Fruit fly (Drosophila melanogaster) whole organism, wandering third instar larva: ENCODE measurements around the gene CG11837.

Experiments used
- Hr78 ChIP-seq: fragments of >200 bp; optimal IDR thresholded peaks from 2 replicates; lab custom pipeline; 2017; ENCODE audit warnings: missing biosample characterization, missing genetic modification characterization
- Sp1 ChIP-seq: fragments of 200-800 bp; sonication (Bioruptor generic); optimal IDR thresholded peaks from 3 replicates; lab custom pipeline; 2019; ENCODE audit warnings: missing biosample characterization, mild to moderate bottlenecking, missing genetic modification characterization, moderate library complexity
- h ChIP-seq: fragments of 200-800 bp; sonication (Bioruptor generic); optimal IDR thresholded peaks from 3 replicates; lab custom pipeline; 2016; ENCODE audit warnings: missing biosample characterization, mild to moderate bottlenecking, missing genetic modification characterization
- usp ChIP-seq: fragments of >200 bp; optimal IDR thresholded peaks from 2 replicates; lab custom pipeline; 2017; ENCODE audit warnings: missing biosample characterization, missing genetic modification characterization

DNA sequence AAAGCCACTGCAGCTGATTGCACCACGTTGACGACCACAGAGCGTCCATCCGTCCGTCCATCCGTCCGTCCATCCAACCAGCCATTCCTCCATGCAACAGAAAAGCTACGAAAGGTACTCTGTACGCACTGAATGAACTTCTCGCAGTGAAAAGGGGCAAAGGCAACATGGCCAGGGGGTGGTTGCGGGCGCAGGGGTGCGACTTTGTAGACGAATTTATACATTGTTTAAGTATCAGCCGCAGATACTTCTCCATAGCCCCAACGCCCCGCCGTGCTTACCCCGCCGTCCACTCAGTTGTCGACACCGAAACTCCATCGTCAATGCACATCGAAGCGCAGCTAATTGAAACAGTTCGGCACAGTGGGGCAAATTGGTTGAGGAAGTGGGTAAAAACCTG, 49.3 kb upstream of the CG11837 start:
- TF ChIP-seq Hr78 (GFP tag; lab: Kevin White, UChicago) (no peak), Sp1 (GFP tag; lab: Kevin White, UChicago) (no peak), usp (no peak), h (GFP tag; lab: Kevin White, UChicago) (no peak)
